Fruit fly (Drosophila melanogaster): ENCODE measurements around the gene CG16986.
A peak's percentile ranks its signal among the peaks of the same experiment; 100 is the strongest.

DNA sequence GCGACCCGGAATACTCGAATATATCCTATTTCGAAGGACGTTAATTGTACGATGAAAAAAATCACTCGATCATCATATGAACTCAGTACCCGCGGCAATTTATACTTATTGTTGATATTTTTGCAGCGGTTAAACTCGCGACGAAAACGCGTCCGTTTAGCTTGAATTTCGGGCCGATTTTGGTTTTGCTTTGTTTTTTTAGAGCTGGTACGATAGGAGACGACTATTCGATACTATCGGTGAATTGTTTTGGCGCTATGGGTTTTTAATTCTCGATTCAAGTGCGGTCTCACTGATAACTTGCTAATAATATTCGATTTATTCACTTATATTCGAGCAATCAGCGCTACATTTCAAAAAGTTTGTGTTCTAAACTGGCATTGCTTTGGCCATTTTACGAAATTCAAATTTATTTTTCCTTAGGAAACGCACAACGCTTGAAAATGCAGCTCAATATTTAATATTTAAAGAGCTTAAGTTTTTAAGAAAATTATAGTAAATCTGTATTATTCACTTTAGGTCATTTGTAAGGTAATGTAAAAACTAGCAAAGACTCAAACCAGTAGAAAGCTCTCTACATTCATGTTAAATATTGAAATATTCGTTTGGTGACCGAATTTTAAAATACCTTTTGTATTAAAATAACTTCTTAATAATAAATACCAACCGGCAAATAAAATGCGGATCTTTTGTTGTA lies 45.9 kb upstream of the CG16986 start, which contains the start of gene Spn:
- TF ChIP-seq Crg-1 (GFP tag; optimal IDR thresholded peaks at IDR 0.05) (peak; percentile 36), Hr96 (GFP tag; optimal IDR thresholded peaks at IDR 0.05) (no peak), CG33017 (tag; optimal IDR thresholded peaks at IDR 0.05) (peak; percentile 45), CG12768 (GFP tag; optimal IDR thresholded peaks at IDR 0.05) (peak; percentile 19), ovo (GFP tag; optimal IDR thresholded peaks at IDR 0.05) (no peak), CG14711 (tag; optimal IDR thresholded peaks at IDR 0.05) (peak; percentile 31), CG7101 (tag; optimal IDR thresholded peaks at IDR 0.05) (peak; percentile 36)
